Worm (Caenorhabditis elegans) whole organism, L3 larva: ENCODE data around the gene bicd-1.

Source experiments
- R02D3.7 ChIP-seq: fragments of 150-350 bp; optimal IDR thresholded peaks from 2 replicates; lab custom pipeline; 2014; ENCODE audit warnings: missing biosample characterization, missing genetic modification characterization
- ZK546.5 ChIP-seq: sonication (generic microtip); optimal IDR thresholded peaks from 2 replicates; lab custom pipeline; 2017; ENCODE audit warnings: missing biosample characterization, missing genetic modification characterization
- aly-2 ChIP-seq: fragments of 150-350 bp; optimal IDR thresholded peaks from 2 replicates; lab custom pipeline; 2014; ENCODE audit warnings: missing biosample characterization, missing genetic modification characterization
- ama-1 ChIP-seq: fragments of 150-350 bp; optimal IDR thresholded peaks from 2 replicates; lab custom pipeline; 2018
- ceh-16 ChIP-seq: sonication (generic microtip); optimal IDR thresholded peaks from 2 replicates; lab custom pipeline; 2017; ENCODE audit warnings: missing biosample characterization, missing genetic modification characterization
- ceh-28 ChIP-seq: fragments of 150-350 bp; optimal IDR thresholded peaks from 2 replicates; lab custom pipeline; 2014; ENCODE audit warnings: missing biosample characterization, missing genetic modification reagents, missing genetic modification characterization
- ceh-82 ChIP-seq: fragments of 150-350 bp; optimal IDR thresholded peaks from 2 replicates; lab custom pipeline; 2014; ENCODE audit warnings: missing biosample characterization, missing genetic modification characterization
- ceh-9 ChIP-seq: sonication (generic microtip); optimal IDR thresholded peaks from 2 replicates; lab custom pipeline; 2018; ENCODE audit warnings: missing biosample characterization, missing genetic modification characterization
- daf-12 ChIP-seq: fragments of 150-350 bp; optimal IDR thresholded peaks from 2 replicates; lab custom pipeline; 2014; ENCODE audit warnings: missing biosample characterization, missing genetic modification reagents, missing genetic modification characterization
- egl-27 ChIP-seq: sonication (generic microtip); optimal IDR thresholded peaks from 4 replicates; lab custom pipeline; 2017; ENCODE audit warnings: missing biosample characterization, missing genetic modification reagents, missing genetic modification characterization
- egl-5 ChIP-seq: fragments of 150-350 bp; optimal IDR thresholded peaks from 2 replicates; lab custom pipeline; 2017; ENCODE audit warnings: missing biosample characterization, missing genetic modification reagents, missing genetic modification characterization, inconsistent platforms
- elt-1 ChIP-seq: fragments of 150-350 bp; optimal IDR thresholded peaks from 2 replicates; lab custom pipeline; 2014; ENCODE audit warnings: missing biosample characterization, missing genetic modification characterization
- elt-2 ChIP-seq: sonication (generic microtip); optimal IDR thresholded peaks from 2 replicates; lab custom pipeline; 2016; ENCODE audit warnings: missing genetic modification reagents, mild to moderate bottlenecking, missing genetic modification characterization, missing compliant biosample characterization
- elt-3 ChIP-seq, 3 experiments: fragments of 150-350 bp in 1 of 3; sonication (generic microtip) in 2 of 3; optimal IDR thresholded peaks; 2 replicates in 2 of 3; 4 replicates in 1 of 3; lab custom pipeline; 2014 to 2017; ENCODE audit warnings: missing biosample characterization in 3 of 3, missing genetic modification characterization in 3 of 3
- eor-1 ChIP-seq, 2 experiments: fragments of 150-350 bp; optimal IDR thresholded peaks; 2 replicates each; lab custom pipeline; 2014 to 2018; ENCODE audit warnings: missing biosample characterization in 2 of 2, missing genetic modification characterization in 2 of 2
- fkh-10 ChIP-seq: sonication (generic microtip); optimal IDR thresholded peaks from 2 replicates; lab custom pipeline; 2017; ENCODE audit warnings: missing biosample characterization, missing genetic modification reagents, missing genetic modification characterization
- fkh-2 ChIP-seq: fragments of 150-350 bp; optimal IDR thresholded peaks from 2 replicates; lab custom pipeline; 2014; ENCODE audit warnings: missing biosample characterization, missing genetic modification reagents, missing genetic modification characterization
- fos-1 ChIP-seq: fragments of 150-350 bp; optimal IDR thresholded peaks from 2 replicates; lab custom pipeline; 2014; ENCODE audit warnings: missing biosample characterization, missing genetic modification characterization
- hmg-11 ChIP-seq: sonication (generic microtip); optimal IDR thresholded peaks from 2 replicates; lab custom pipeline; 2016; ENCODE audit warnings: missing genetic modification characterization, missing compliant biosample characterization
- jun-1 ChIP-seq: fragments of 150-350 bp; optimal IDR thresholded peaks from 2 replicates; lab custom pipeline; 2014; ENCODE audit warnings: missing biosample characterization, missing genetic modification reagents, missing genetic modification characterization
- lin-15B ChIP-seq: fragments of 150-350 bp; optimal IDR thresholded peaks from 2 replicates; lab custom pipeline; 2014; ENCODE audit warnings: missing biosample characterization, missing genetic modification characterization
- lin-39 ChIP-seq: fragments of 150-350 bp; optimal IDR thresholded peaks from 2 replicates; lab custom pipeline; 2018; ENCODE audit warnings: missing biosample characterization, missing genetic modification reagents, missing genetic modification characterization
- lsy-12 ChIP-seq: sonication (generic microtip); optimal IDR thresholded peaks from 2 replicates; lab custom pipeline; 2016; ENCODE audit warnings: mild to moderate bottlenecking, missing genetic modification characterization, missing compliant biosample characterization
- mdl-1 ChIP-seq: fragments of 150-350 bp; optimal IDR thresholded peaks from 2 replicates; lab custom pipeline; 2014; ENCODE audit warnings: missing biosample characterization, missing genetic modification characterization
- mml-1 ChIP-seq: fragments of 150-350 bp; sonication (generic microtip); optimal IDR thresholded peaks from 3 replicates; lab custom pipeline; 2014; ENCODE audit warnings: missing biosample characterization, missing genetic modification characterization
- nfya-1 ChIP-seq: sonication (generic microtip); optimal IDR thresholded peaks from 2 replicates; lab custom pipeline; 2017; ENCODE audit warnings: missing genetic modification characterization, mild to moderate bottlenecking, missing compliant biosample characterization, antibody characterized with exemption, moderate library complexity; ENCODE audit not compliant: insufficient read depth
- nhr-11 ChIP-seq: fragments of 150-350 bp; optimal IDR thresholded peaks from 2 replicates; lab custom pipeline; 2014; ENCODE audit warnings: missing biosample characterization, missing genetic modification characterization
- nhr-12 ChIP-seq: fragments of 150-350 bp; optimal IDR thresholded peaks from 2 replicates; lab custom pipeline; 2014; ENCODE audit warnings: missing biosample characterization, missing genetic modification characterization
- nhr-23 ChIP-seq: fragments of 150-350 bp; optimal IDR thresholded peaks from 2 replicates; lab custom pipeline; 2014; ENCODE audit warnings: missing biosample characterization, missing genetic modification reagents, missing genetic modification characterization
- nhr-237 ChIP-seq: fragments of 150-350 bp; optimal IDR thresholded peaks from 2 replicates; lab custom pipeline; 2014; ENCODE audit warnings: missing biosample characterization, missing genetic modification characterization
- nhr-25 ChIP-seq: sonication (generic microtip); optimal IDR thresholded peaks from 2 replicates; lab custom pipeline; 2017; ENCODE audit warnings: missing biosample characterization, missing genetic modification characterization
- nhr-28 ChIP-seq: fragments of 150-350 bp; optimal IDR thresholded peaks from 2 replicates; lab custom pipeline; 2014; ENCODE audit warnings: missing biosample characterization, missing genetic modification characterization
- nhr-43 ChIP-seq: sonication (generic microtip); optimal IDR thresholded peaks from 2 replicates; lab custom pipeline; 2016; ENCODE audit warnings: mild to moderate bottlenecking, missing genetic modification characterization, missing compliant biosample characterization; ENCODE audit not compliant: poor library complexity, severe bottlenecking
- nhr-67 ChIP-seq: fragments of 150-350 bp; optimal IDR thresholded peaks from 2 replicates; lab custom pipeline; 2014; ENCODE audit warnings: missing biosample characterization, missing genetic modification characterization
- nhr-76 ChIP-seq: fragments of 150-350 bp; sonication (generic microtip); optimal IDR thresholded peaks from 5 replicates; lab custom pipeline; 2014; ENCODE audit warnings: missing biosample characterization, missing genetic modification characterization
- nhr-77 ChIP-seq: fragments of 150-350 bp; optimal IDR thresholded peaks from 2 replicates; lab custom pipeline; 2014; ENCODE audit warnings: missing biosample characterization, missing genetic modification characterization
- pha-4 ChIP-seq: fragments of 150-350 bp; optimal IDR thresholded peaks from 2 replicates; lab custom pipeline; 2014; ENCODE audit warnings: missing biosample characterization, missing genetic modification reagents, missing genetic modification characterization
- pqm-1 ChIP-seq: fragments of 150-350 bp; optimal IDR thresholded peaks from 2 replicates; lab custom pipeline; 2017; ENCODE audit warnings: missing biosample characterization, missing genetic modification characterization, inconsistent platforms
- sea-2 ChIP-seq: fragments of 150-350 bp; sonication (generic microtip); optimal IDR thresholded peaks from 4 replicates; lab custom pipeline; 2014; ENCODE audit warnings: missing biosample characterization, missing genetic modification reagents, missing genetic modification characterization
- skn-1 ChIP-seq: fragments of 150-350 bp; optimal IDR thresholded peaks from 2 replicates; lab custom pipeline; 2014; ENCODE audit warnings: missing biosample characterization, missing genetic modification characterization
- snpc-4 ChIP-seq: fragments of 150-350 bp; optimal IDR thresholded peaks from 2 replicates; lab custom pipeline; 2014; ENCODE audit warnings: missing biosample characterization, missing genetic modification characterization
- tbx-2 ChIP-seq: sonication (generic microtip); optimal IDR thresholded peaks from 2 replicates; lab custom pipeline; 2016; ENCODE audit warnings: mild to moderate bottlenecking, missing genetic modification characterization, missing compliant biosample characterization
- unc-39 ChIP-seq: sonication (generic microtip); optimal IDR thresholded peaks from 4 replicates; lab custom pipeline; 2017; ENCODE audit warnings: missing biosample characterization, missing genetic modification characterization
- unc-62 ChIP-seq: fragments of 150-350 bp; sonication (generic microtip); optimal IDR thresholded peaks from 4 replicates; lab custom pipeline; 2014; ENCODE audit warnings: missing biosample characterization, missing genetic modification reagents, missing genetic modification characterization
- zag-1 ChIP-seq: fragments of 150-350 bp; optimal IDR thresholded peaks from 2 replicates; lab custom pipeline; 2014; ENCODE audit warnings: missing biosample characterization, missing genetic modification characterization
- ztf-11 ChIP-seq: fragments of 150-350 bp; optimal IDR thresholded peaks from 2 replicates; lab custom pipeline; 2014; ENCODE audit warnings: missing biosample characterization, missing genetic modification characterization
- ztf-4 ChIP-seq: fragments of 150-350 bp; optimal IDR thresholded peaks from 2 replicates; lab custom pipeline; 2014; ENCODE audit warnings: missing biosample characterization, missing genetic modification characterization

bicd-1 gene

ce11 chrIV:6572238-6572637 lies at the start of gene bicd-1:
bicd-1 (minus strand) TSS chrIV:6572338.
- TF ChIP-seq ceh-9 (tag; lab: Kevin White, UChicago) = no peak
- TF ChIP-seq mml-1 = no peak
- no peak for TF ChIP-seq egl-5
- no peak for TF ChIP-seq zag-1
- no peak for TF ChIP-seq nhr-23
- no peak for TF ChIP-seq nhr-28 (tag; lab: Kevin White, UChicago)

ce11 chrIV:6621252-6621651 lies 49.1 kb upstream of the bicd-1 start, which contains the start of gene C01B10.3:
C01B10.3 (minus strand) TSS chrIV:6621352.
- TF ChIP-seq sea-2 (GFP tag; lab: Kevin White, UChicago) (no peak), tbx-2 (tag; lab: Kevin White, UChicago) (no peak), unc-39 (tag; lab: Kevin White, UChicago) (no peak), mdl-1 (tag; lab: Kevin White, UChicago) (no peak), ZK546.5 (no peak), lsy-12 (tag; lab: Kevin White, UChicago) (no peak), egl-27 (tag; lab: Kevin White, UChicago) (no peak)

- TF ChIP-seq elt-2 (peak; percentile 29), lin-39 (tag; lab: Kevin White, UChicago) (no peak), jun-1 (tag; lab: Kevin White, UChicago) (no peak), pha-4 (peak; percentile 19), fkh-2 (tag; lab: Kevin White, UChicago) (no peak), nfya-1 (peak; percentile 8), R02D3.7 (no peak), nhr-25 (tag; lab: Kevin White, UChicago) (no peak)
Observed at ce11 chrIV:6618607-6619006, 46.5 kb upstream of the bicd-1 start.

- no peak for TF ChIP-seq mdl-1 (tag; lab: Kevin White, UChicago)
- no peak for TF ChIP-seq aly-2 (tag; lab: Kevin White, UChicago)
- no peak for TF ChIP-seq nhr-25 (tag; lab: Kevin White, UChicago)
- no peak for TF ChIP-seq ztf-11 (tag; lab: Kevin White, UChicago)
- TF ChIP-seq pha-4 = peak; percentile 63
- no peak for TF ChIP-seq unc-39 (tag; lab: Kevin White, UChicago)
- TF ChIP-seq elt-2 = peak; percentile 22
- no peak for TF ChIP-seq nhr-12 (tag; lab: Kevin White, UChicago)
- no peak for TF ChIP-seq pqm-1 (tag; lab: Kevin White, UChicago)
- TF ChIP-seq ama-1 (lab: Kevin White, UChicago) = peak; percentile 12
- TF ChIP-seq sea-2 (GFP tag; lab: Kevin White, UChicago) = no peak
- no peak for TF ChIP-seq elt-3 (tag; optimal IDR thresholded peaks at IDR 0.05; lab: Kevin White, UChicago)
- no peak for TF ChIP-seq nhr-76 (tag; lab: Kevin White, UChicago)
- no peak for TF ChIP-seq unc-62 (GFP tag; lab: Kevin White, UChicago)
- TF ChIP-seq hmg-11 (tag; lab: Kevin White, UChicago) = peak; percentile 23
- no peak for TF ChIP-seq lin-39 (tag; lab: Kevin White, UChicago)
- no peak for TF ChIP-seq ceh-9 (tag; lab: Kevin White, UChicago)
- no peak for TF ChIP-seq nhr-28 (tag; lab: Kevin White, UChicago)
- TF ChIP-seq lin-15B (tag; lab: Kevin White, UChicago) = no peak
- no peak for TF ChIP-seq nhr-43
- no peak for TF ChIP-seq tbx-2 (tag; lab: Kevin White, UChicago)
- no peak for TF ChIP-seq ceh-28 (tag; lab: Kevin White, UChicago)
- TF ChIP-seq fkh-2 (tag; lab: Kevin White, UChicago) = no peak
- no peak for TF ChIP-seq jun-1 (tag; lab: Kevin White, UChicago)
- TF ChIP-seq R02D3.7 = no peak
- no peak for TF ChIP-seq nhr-77
- TF ChIP-seq fkh-10 (GFP tag; lab: Kevin White, UChicago) = no peak
- peak; percentile 44 for TF ChIP-seq nfya-1
- TF ChIP-seq ZK546.5 = no peak
- TF ChIP-seq nhr-237 (tag; lab: Kevin White, UChicago) = no peak
- TF ChIP-seq ceh-16 = no peak
- TF ChIP-seq ceh-82 = no peak
- no peak for TF ChIP-seq nhr-23
- TF ChIP-seq fos-1 = no peak
- no peak for TF ChIP-seq mml-1
- TF ChIP-seq skn-1 = no peak
- TF ChIP-seq nhr-67 (tag; lab: Kevin White, UChicago) = no peak
- no peak for TF ChIP-seq elt-1 (tag; lab: Kevin White, UChicago)
- TF ChIP-seq daf-12 (tag; lab: Kevin White, UChicago) = no peak
- no peak for TF ChIP-seq eor-1 (tag; optimal IDR thresholded peaks at IDR 0.05; lab: Kevin White, UChicago)
- TF ChIP-seq ztf-4 (tag; lab: Kevin White, UChicago) = no peak
- TF ChIP-seq lsy-12 (tag; lab: Kevin White, UChicago) = no peak
- TF ChIP-seq nhr-11 (tag; lab: Kevin White, UChicago) = no peak
- TF ChIP-seq snpc-4 (tag; lab: Kevin White, UChicago) = no peak
Observed at ce11 chrIV:6613296-6613695, 41.2 kb upstream of the bicd-1 start, which contains the start of gene drh-1. drh-1 (minus strand) TSS chrIV:6613353.
